Fruit fly (Drosophila melanogaster): ENCODE results near the gene PGRP-SA.

dm6 chrX:11584075-11584474 is 22.6 kb downstream of the PGRP-SA start, which contains the start of gene pkm:
- TF ChIP-seq CG8478 (optimal IDR thresholded peaks at IDR 0.05): no peak
- no peak for TF ChIP-seq CTCF (optimal IDR thresholded peaks at IDR 0.05)
